Fruit fly (Drosophila melanogaster) whole organism: ENCODE measurements around the gene atms.

ENCODE experiments used
- Dll ChIP-seq: fragments of >200 bp; optimal IDR thresholded peaks from 2 replicates; lab custom pipeline; 2017
- EcR ChIP-seq, 2 experiments: fragments of >200 bp; optimal IDR thresholded peaks; 2 replicates each; lab custom pipeline; 2017; ENCODE audit warnings: missing biosample characterization in 2 of 2, missing genetic modification characterization in 2 of 2, missing genetic modification reagents in 2 of 2
- pan ChIP-seq: fragments of >200 bp; optimal IDR thresholded peaks from 2 replicates; lab custom pipeline; 2017
- psq ChIP-seq: fragments of >200 bp; optimal IDR thresholded peaks from 2 replicates; lab custom pipeline; 2017

DNA sequence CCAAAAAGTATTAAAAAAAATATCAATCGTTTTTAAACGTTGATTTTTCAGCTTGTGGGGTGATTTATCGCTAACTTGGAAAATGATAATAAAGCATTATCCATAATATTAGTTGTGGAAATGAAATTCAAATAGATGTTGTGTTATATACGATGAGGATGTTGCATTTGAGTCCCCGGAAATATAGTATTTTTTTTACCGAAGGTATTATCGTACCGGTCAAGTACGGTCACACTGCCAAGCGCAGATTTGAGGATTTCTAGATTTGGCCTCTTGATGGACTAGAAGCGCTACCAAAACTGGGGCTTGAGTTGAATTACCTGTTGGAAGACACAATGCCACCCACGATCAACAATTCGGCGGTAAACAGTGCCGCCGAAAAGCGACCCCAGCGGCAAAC is 25.5 kb downstream of the atms start:
- TF ChIP-seq EcR (GFP tag; optimal IDR thresholded peaks at IDR 0.05; lab: Kevin White, UChicago) (no peak), pan (lab: Kevin White, UChicago) (no peak), psq (no peak), Dll (lab: Kevin White, UChicago) (no peak)
